Worm (Caenorhabditis elegans) whole organism, L4 larva: ENCODE measurements around the gene tmem-17.
A peak's percentile ranks its signal among the peaks of the same experiment; 100 is the strongest.

Experiments used
- ZK546.5 ChIP-seq, 2 experiments: sonication (generic microtip); optimal IDR thresholded peaks; 2 replicates each; lab custom pipeline; 2017; ENCODE audit warnings: missing biosample characterization in 2 of 2, missing genetic modification characterization in 2 of 2
- aly-2 ChIP-seq: sonication (generic microtip); optimal IDR thresholded peaks from 2 replicates; lab custom pipeline; 2018; ENCODE audit warnings: missing biosample characterization, missing genetic modification characterization
- ceh-82 ChIP-seq: sonication (generic microtip); optimal IDR thresholded peaks from 2 replicates; lab custom pipeline; 2017; ENCODE audit warnings: missing biosample characterization, missing genetic modification characterization
- fos-1 ChIP-seq: fragments of 150-350 bp; optimal IDR thresholded peaks from 2 replicates; lab custom pipeline; 2014; ENCODE audit warnings: missing biosample characterization, missing genetic modification characterization
- hlh-30 ChIP-seq: sonication (generic microtip); optimal IDR thresholded peaks from 2 replicates; lab custom pipeline; 2017; ENCODE audit warnings: antibody characterized with exemption, mild to moderate bottlenecking, missing genetic modification characterization, missing compliant biosample characterization; ENCODE audit not compliant: insufficient read depth
- nhr-28 ChIP-seq: fragments of 150-350 bp; optimal IDR thresholded peaks from 2 replicates; lab custom pipeline; 2014; ENCODE audit warnings: missing biosample characterization, missing genetic modification characterization

DNA sequence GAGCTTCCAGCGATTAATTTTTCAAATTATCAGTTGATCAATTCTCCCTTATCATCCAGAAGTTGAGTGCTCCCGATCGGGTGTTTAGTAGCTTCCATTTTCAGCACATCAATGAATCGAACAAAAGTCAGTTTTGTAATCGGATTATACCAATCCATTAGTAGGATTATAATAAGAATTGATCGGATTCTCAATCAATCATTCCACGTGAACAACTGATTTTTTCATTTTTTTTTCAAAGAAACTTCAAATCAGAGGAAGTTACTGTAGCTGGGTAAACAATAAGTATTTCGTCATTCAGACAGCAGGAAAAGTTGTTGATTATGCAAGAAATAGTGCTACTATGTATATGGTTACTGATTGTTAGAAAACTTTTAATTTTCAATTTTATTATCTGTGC lies 36.8 kb downstream of the tmem-17 start:
- TF ChIP-seq ZK546.5 (tag; optimal IDR thresholded peaks at IDR 0.05; lab: Kevin White, UChicago), result no peak
- no peak for TF ChIP-seq hlh-30
- TF ChIP-seq fos-1 (tag; lab: Kevin White, UChicago), result no peak
- peak; percentile 14 for TF ChIP-seq nhr-28 (tag; lab: Kevin White, UChicago)
- no peak for TF ChIP-seq aly-2
- TF ChIP-seq ceh-82 (tag; lab: Kevin White, UChicago), result no peak
